1 fruit fly cellular context compared by ENCODE assay signal in genomic region chr3R:19632685-19633116, dm6.
TF ChIP-seq lines count a peak whose summit lies in the region.

Gene CG6231, minus strand, starts transcription at chr3R:19632718.

TF ChIP-seq in whole organism, embryonic, 481 proteins besides CTCF, POLR2A, EP300 and RAD21 (continued from another document):
- no peak for TF ChIP-seq H2.0 (GFP tag; IDR thresholded peaks at IDR 0.05; lab: Robert Waterston, UW)
- TF ChIP-seq D (optimal IDR thresholded peaks at IDR 0.05; lab: Kevin White, UChicago): no peak
- TF ChIP-seq D (GFP tag; optimal IDR thresholded peaks at IDR 0.05; lab: Kevin White, UChicago): no peak
- TF ChIP-seq CG17568 (GFP tag; optimal IDR thresholded peaks at IDR 0.05; lab: Kevin White, UChicago): no peak
- no peak for TF ChIP-seq CG5245 (GFP tag; optimal IDR thresholded peaks at IDR 0.05; lab: Kevin White, UChicago)
- TF ChIP-seq row (GFP tag; IDR thresholded peaks at IDR 0.05; lab: Robert Waterston, UW): peak; percentile 33; the same call in 1 of the 3 replicates
- no peak for TF ChIP-seq Lpt (GFP tag; optimal IDR thresholded peaks at IDR 0.05; lab: Kevin White, UChicago)
- TF ChIP-seq Ets97D (GFP tag; optimal IDR thresholded peaks at IDR 0.05; lab: Kevin White, UChicago): no peak
- no peak for TF ChIP-seq CG11723 (GFP tag; optimal IDR thresholded peaks at IDR 0.05; lab: Kevin White, UChicago)
- TF ChIP-seq Fer3 (tag; optimal IDR thresholded peaks at IDR 0.05; lab: Kevin White, UChicago): no peak
- no peak for TF ChIP-seq ase (GFP tag; IDR thresholded peaks at IDR 0.05; lab: Robert Waterston, UW)
- no peak for TF ChIP-seq fru (optimal IDR thresholded peaks at IDR 0.05; lab: Kevin White, UChicago)
- no peak for TF ChIP-seq CG10147 (GFP tag; optimal IDR thresholded peaks at IDR 0.05; lab: Kevin White, UChicago)
- no peak for TF ChIP-seq wdn (GFP tag; IDR thresholded peaks at IDR 0.05; lab: Robert Waterston, UW)
- TF ChIP-seq CG3847 (GFP tag; IDR thresholded peaks at IDR 0.05; lab: Robert Waterston, UW): no peak
- no peak for TF ChIP-seq tap (tag; optimal IDR thresholded peaks at IDR 0.05; lab: Kevin White, UChicago)
- TF ChIP-seq lab (GFP tag; optimal IDR thresholded peaks at IDR 0.05; lab: Kevin White, UChicago): peak; percentile 5
- TF ChIP-seq ash1 (GFP tag; optimal IDR thresholded peaks at IDR 0.05; lab: Kevin White, UChicago): no peak
- TF ChIP-seq CG7372 (GFP tag; IDR thresholded peaks at IDR 0.05; lab: Robert Waterston, UW): no peak
- no peak for TF ChIP-seq slou (GFP tag; optimal IDR thresholded peaks at IDR 0.05; lab: Kevin White, UChicago)
- peak; percentile 5 for TF ChIP-seq CG34376 (GFP tag; optimal IDR thresholded peaks at IDR 0.05; lab: Kevin White, UChicago)
- TF ChIP-seq CG2712 (tag; optimal IDR thresholded peaks at IDR 0.05; lab: Kevin White, UChicago): no peak
- no peak for TF ChIP-seq her (GFP tag; optimal IDR thresholded peaks at IDR 0.05; lab: Kevin White, UChicago)
- no peak for TF ChIP-seq fd102C (GFP tag; optimal IDR thresholded peaks at IDR 0.05; lab: Kevin White, UChicago)
- TF ChIP-seq Hr78 (GFP tag; optimal IDR thresholded peaks at IDR 0.05; lab: Kevin White, UChicago): no peak
- no peak for TF ChIP-seq sima (GFP tag; optimal IDR thresholded peaks at IDR 0.05; lab: Kevin White, UChicago)
- TF ChIP-seq ewg (GFP tag; optimal IDR thresholded peaks at IDR 0.05; lab: Kevin White, UChicago): peak; percentile 97
- no peak for TF ChIP-seq MESR4 (GFP tag; optimal IDR thresholded peaks at IDR 0.05; lab: Kevin White, UChicago)
- TF ChIP-seq Dp (GFP tag; optimal IDR thresholded peaks at IDR 0.05; lab: Kevin White, UChicago): no peak
- TF ChIP-seq cg (GFP tag; optimal IDR thresholded peaks at IDR 0.05; lab: Kevin White, UChicago): no peak
- peak; percentile 65 for TF ChIP-seq sna (GFP tag; IDR thresholded peaks at IDR 0.05; lab: Robert Waterston, UW; ENCODE audit: partially characterized antibody)
- TF ChIP-seq lilli (GFP tag; optimal IDR thresholded peaks at IDR 0.05; lab: Kevin White, UChicago): no peak
- TF ChIP-seq CHES-1-like (GFP tag; optimal IDR thresholded peaks at IDR 0.05; lab: Kevin White, UChicago): no peak
- no peak for TF ChIP-seq NFAT (GFP tag; IDR thresholded peaks at IDR 0.05; lab: Robert Waterston, UW)
- TF ChIP-seq pita (GFP tag; optimal IDR thresholded peaks at IDR 0.05; lab: Kevin White, UChicago): no peak
- no peak for TF ChIP-seq CG17328 (GFP tag; IDR thresholded peaks at IDR 0.05; lab: Robert Waterston, UW)
- TF ChIP-seq Med (GFP tag; lab: Kevin White, UChicago): peak; percentile 58
- no peak for TF ChIP-seq CG16863 (GFP tag; optimal IDR thresholded peaks at IDR 0.05; lab: Kevin White, UChicago)
- TF ChIP-seq pb (GFP tag; optimal IDR thresholded peaks at IDR 0.05; lab: Kevin White, UChicago): no peak
- TF ChIP-seq crp (GFP tag; optimal IDR thresholded peaks at IDR 0.05; lab: Kevin White, UChicago): peak in 1 of 2 experiments; percentile 75
- TF ChIP-seq Xbp1 (GFP tag; optimal IDR thresholded peaks at IDR 0.05; lab: Kevin White, UChicago): no peak
- no peak for TF ChIP-seq CG12071 (GFP tag; optimal IDR thresholded peaks at IDR 0.05; lab: Kevin White, UChicago)
- TF ChIP-seq Taf1 (GFP tag; IDR thresholded peaks at IDR 0.05; lab: Robert Waterston, UW): no peak
- TF ChIP-seq CG3407 (GFP tag; optimal IDR thresholded peaks at IDR 0.05; lab: Kevin White, UChicago): no peak
- TF ChIP-seq E2f2 (GFP tag; IDR thresholded peaks at IDR 0.05; lab: Robert Waterston, UW): peak; percentile 20; the same call in 1 of the 2 replicates
- no peak for TF ChIP-seq gcm2 (GFP tag; optimal IDR thresholded peaks at IDR 0.05; lab: Kevin White, UChicago)
- TF ChIP-seq CG2129 (GFP tag; IDR thresholded peaks at IDR 0.05; lab: Robert Waterston, UW; ENCODE audit: partially characterized antibody): no peak
- no peak for TF ChIP-seq H15 (GFP tag; IDR thresholded peaks at IDR 0.05; lab: Robert Waterston, UW)
- no peak for TF ChIP-seq CG8281 (tag; optimal IDR thresholded peaks at IDR 0.05; lab: Kevin White, UChicago)
- TF ChIP-seq CG13296 (GFP tag; optimal IDR thresholded peaks at IDR 0.05; lab: Kevin White, UChicago): no peak
TF ChIP-seq in whole organism, embryonic: peak in this region for 65.
